Worm (Caenorhabditis elegans) whole organism, L3 larva: ENCODE data around the gene F56D2.2.

Experiments used
- ZK546.5 ChIP-seq: sonication (generic microtip); optimal IDR thresholded peaks from 2 replicates; lab custom pipeline; 2017; ENCODE audit warnings: missing biosample characterization, missing genetic modification characterization
- ama-1 ChIP-seq: fragments of 150-350 bp; optimal IDR thresholded peaks from 2 replicates; lab custom pipeline; 2018
- ceh-9 ChIP-seq: sonication (generic microtip); optimal IDR thresholded peaks from 2 replicates; lab custom pipeline; 2018; ENCODE audit warnings: missing biosample characterization, missing genetic modification characterization
- egl-27 ChIP-seq: sonication (generic microtip); optimal IDR thresholded peaks from 4 replicates; lab custom pipeline; 2017; ENCODE audit warnings: missing biosample characterization, missing genetic modification reagents, missing genetic modification characterization
- fkh-10 ChIP-seq: sonication (generic microtip); optimal IDR thresholded peaks from 2 replicates; lab custom pipeline; 2017; ENCODE audit warnings: missing biosample characterization, missing genetic modification reagents, missing genetic modification characterization
- hmg-11 ChIP-seq: sonication (generic microtip); optimal IDR thresholded peaks from 2 replicates; lab custom pipeline; 2016; ENCODE audit warnings: missing genetic modification characterization, missing compliant biosample characterization
- lin-15B ChIP-seq: fragments of 150-350 bp; optimal IDR thresholded peaks from 2 replicates; lab custom pipeline; 2014; ENCODE audit warnings: missing biosample characterization, missing genetic modification characterization
- lin-39 ChIP-seq: fragments of 150-350 bp; optimal IDR thresholded peaks from 2 replicates; lab custom pipeline; 2018; ENCODE audit warnings: missing biosample characterization, missing genetic modification reagents, missing genetic modification characterization
- mdl-1 ChIP-seq: fragments of 150-350 bp; optimal IDR thresholded peaks from 2 replicates; lab custom pipeline; 2014; ENCODE audit warnings: missing biosample characterization, missing genetic modification characterization
- nfya-1 ChIP-seq: sonication (generic microtip); optimal IDR thresholded peaks from 2 replicates; lab custom pipeline; 2017; ENCODE audit warnings: missing genetic modification characterization, mild to moderate bottlenecking, missing compliant biosample characterization, antibody characterized with exemption, moderate library complexity; ENCODE audit not compliant: insufficient read depth
- nhr-28 ChIP-seq: fragments of 150-350 bp; optimal IDR thresholded peaks from 2 replicates; lab custom pipeline; 2014; ENCODE audit warnings: missing biosample characterization, missing genetic modification characterization
- nhr-77 ChIP-seq: fragments of 150-350 bp; optimal IDR thresholded peaks from 2 replicates; lab custom pipeline; 2014; ENCODE audit warnings: missing biosample characterization, missing genetic modification characterization
- ztf-11 ChIP-seq: fragments of 150-350 bp; optimal IDR thresholded peaks from 2 replicates; lab custom pipeline; 2014; ENCODE audit warnings: missing biosample characterization, missing genetic modification characterization

- no peak for TF ChIP-seq hmg-11 (tag; lab: Kevin White, UChicago)
- no peak for TF ChIP-seq ztf-11 (tag; lab: Kevin White, UChicago)
- no peak for TF ChIP-seq mdl-1 (tag; lab: Kevin White, UChicago)
- TF ChIP-seq nhr-77 (tag; lab: Kevin White, UChicago) = no peak
- no peak for TF ChIP-seq lin-15B (tag; lab: Kevin White, UChicago)
- no peak for TF ChIP-seq nfya-1
- TF ChIP-seq ama-1 (lab: Kevin White, UChicago) = no peak
- TF ChIP-seq nhr-28 (tag; lab: Kevin White, UChicago) = no peak
- no peak for TF ChIP-seq ceh-9 (tag; lab: Kevin White, UChicago)
- no peak for TF ChIP-seq fkh-10 (GFP tag; lab: Kevin White, UChicago)
- no peak for TF ChIP-seq lin-39 (tag; lab: Kevin White, UChicago)
- TF ChIP-seq egl-27 (tag; lab: Kevin White, UChicago) = no peak
- no peak for TF ChIP-seq ZK546.5 (tag; lab: Kevin White, UChicago)
Measured at ce11 chrIII:5543727-5544345, 43.2 kb upstream of the F56D2.2 start, which contains the start of gene D1044.1.
